Worm (Caenorhabditis elegans): Measurements from ENCODE around the gene C45B2.2.

- TF ChIP-seq unc-55 (GFP tag; optimal IDR thresholded peaks at IDR 0.05) (no peak), unc-39 (tag; optimal IDR thresholded peaks at IDR 0.05) (no peak), ceh-82 (tag; optimal IDR thresholded peaks at IDR 0.05) (no peak), nhr-11 (tag; optimal IDR thresholded peaks at IDR 0.05) (no peak), ZK546.5 (tag; optimal IDR thresholded peaks at IDR 0.05) (no peak), ztf-11 (tag; optimal IDR thresholded peaks at IDR 0.05) (no peak), nhr-25 (tag; optimal IDR thresholded peaks at IDR 0.05) (no peak), mdl-1 (tag; optimal IDR thresholded peaks at IDR 0.05) (no peak)
Measured at ce11 chrX:6090779-6091178, 6.2 kb downstream of the C45B2.2 start.
